Fruit fly (Drosophila melanogaster) whole organism: ENCODE data around the gene CG15369.

Experiments used
- CG8478 ChIP-seq: fragments of >200 bp; optimal IDR thresholded peaks from 2 replicates; lab custom pipeline; 2018; ENCODE audit warnings: inconsistent platforms
- EcR ChIP-seq, 2 experiments: fragments of >200 bp; optimal IDR thresholded peaks; 2 replicates each; lab custom pipeline; 2017; ENCODE audit warnings: missing biosample characterization in 2 of 2, missing genetic modification characterization in 2 of 2, missing genetic modification reagents in 2 of 2
- psq ChIP-seq: fragments of >200 bp; optimal IDR thresholded peaks from 2 replicates; lab custom pipeline; 2017
- usp ChIP-seq: fragments of >200 bp; optimal IDR thresholded peaks from 2 replicates; lab custom pipeline; 2017; ENCODE audit warnings: missing biosample characterization, missing genetic modification characterization, mixed read lengths

dm6 chrX:9192429-9192828, 24.2 kb upstream of the CG15369 start, which contains the start of gene CG12056:
- TF ChIP-seq usp (GFP tag; lab: Kevin White, UChicago): no peak
- TF ChIP-seq CG8478: no peak
- no peak for TF ChIP-seq psq
- no peak for TF ChIP-seq EcR (GFP tag; optimal IDR thresholded peaks at IDR 0.05; lab: Kevin White, UChicago)
